Worm (Caenorhabditis elegans) whole organism, L4 larva: ENCODE data around the gene skr-21.

ENCODE experiments used
- F10B5.3 ChIP-seq: sonication (generic microtip); optimal IDR thresholded peaks from 2 replicates; lab custom pipeline; 2016; ENCODE audit warnings: mild to moderate bottlenecking, missing genetic modification characterization, missing compliant biosample characterization
- F37D6.2 ChIP-seq: sonication (generic microtip); optimal IDR thresholded peaks from 2 replicates; lab custom pipeline; 2016; ENCODE audit warnings: mild to moderate bottlenecking, missing genetic modification characterization, missing compliant biosample characterization
- R02D3.7 ChIP-seq: fragments of 150-350 bp; sonication (generic microtip); optimal IDR thresholded peaks from 3 replicates; lab custom pipeline; 2014; ENCODE audit warnings: missing biosample characterization, missing genetic modification characterization
- T20F7.1 ChIP-seq: fragments of 200-800 bp; sonication (Bioruptor generic); optimal IDR thresholded peaks from 2 replicates; lab custom pipeline; 2018; ENCODE audit warnings: mild to moderate bottlenecking, missing genetic modification characterization, missing compliant biosample characterization
- Y105C5A.15 ChIP-seq: fragments of 200-800 bp; sonication (Bioruptor generic); IDR thresholded peaks from 2 replicates; pipeline ENCODE4 v1.3.6; 2022; ENCODE audit warnings: missing genetic modification characterization, missing compliant biosample characterization
- Y48G9A.11 ChIP-seq: fragments of 200-800 bp; sonication (Bioruptor generic); IDR thresholded peaks from 2 replicates; pipeline ENCODE4 v1.3.6; 2022; ENCODE audit warnings: missing genetic modification reagents, missing genetic modification characterization, missing compliant biosample characterization
- ZK546.5 ChIP-seq, 2 experiments: sonication (generic microtip); optimal IDR thresholded peaks; 2 replicates each; lab custom pipeline; 2017; ENCODE audit warnings: missing biosample characterization in 2 of 2, missing genetic modification characterization in 2 of 2
- aly-2 ChIP-seq: sonication (generic microtip); optimal IDR thresholded peaks from 2 replicates; lab custom pipeline; 2018; ENCODE audit warnings: missing biosample characterization, missing genetic modification characterization
- attf-4 ChIP-seq: sonication (generic microtip); optimal IDR thresholded peaks from 3 replicates; lab custom pipeline; 2017; ENCODE audit warnings: missing biosample characterization, missing genetic modification characterization
- ceh-32 ChIP-seq: sonication (generic microtip); optimal IDR thresholded peaks from 2 replicates; lab custom pipeline; 2016; ENCODE audit warnings: mild to moderate bottlenecking, missing genetic modification characterization, missing compliant biosample characterization; ENCODE audit not compliant: poor library complexity
- ceh-44 ChIP-seq: fragments of 200-800 bp; sonication (Bioruptor generic); IDR thresholded peaks from 2 replicates; pipeline ENCODE4 v1.3.6; 2022; ENCODE audit warnings: missing genetic modification reagents, missing genetic modification characterization, missing compliant biosample characterization
- cey-2 ChIP-seq: sonication (generic microtip); optimal IDR thresholded peaks from 3 replicates; lab custom pipeline; 2017; ENCODE audit warnings: missing genetic modification characterization, mild to moderate bottlenecking, missing compliant biosample characterization, antibody characterized with exemption, borderline replicate concordance; ENCODE audit not compliant: insufficient read depth
- ctbp-1 ChIP-seq: fragments of 200-800 bp; sonication (Bioruptor generic); IDR thresholded peaks from 2 replicates; pipeline ENCODE4 v1.3.6; 2022; ENCODE audit warnings: missing genetic modification reagents, missing genetic modification characterization, missing compliant biosample characterization
- daf-12 ChIP-seq: fragments of 150-350 bp; optimal IDR thresholded peaks from 2 replicates; lab custom pipeline; 2014; ENCODE audit warnings: missing biosample characterization, missing genetic modification reagents, missing genetic modification characterization
- dve-1 ChIP-seq: sonication (generic microtip); optimal IDR thresholded peaks from 2 replicates; lab custom pipeline; 2017; ENCODE audit warnings: antibody characterized with exemption, mild to moderate bottlenecking, missing genetic modification characterization, missing compliant biosample characterization; ENCODE audit not compliant: insufficient read depth
- fkh-10 ChIP-seq: fragments of 150-350 bp; optimal IDR thresholded peaks from 2 replicates; lab custom pipeline; 2014; ENCODE audit warnings: missing biosample characterization, missing genetic modification reagents, missing genetic modification characterization
- gei-8 ChIP-seq: fragments of 200-800 bp; sonication (Bioruptor generic); optimal IDR thresholded peaks from 2 replicates; lab custom pipeline; 2018; ENCODE audit warnings: mild to moderate bottlenecking, missing genetic modification characterization, missing compliant biosample characterization
- hif-1 ChIP-seq, 2 experiments: sonication (generic microtip); optimal IDR thresholded peaks; 2 replicates each; lab custom pipeline; 2016 to 2017; ENCODE audit warnings: missing compliant biosample characterization in 2 of 2, missing genetic modification characterization in 2 of 2, missing genetic modification reagents in 2 of 2, missing genotype in 2 of 2, mild to moderate bottlenecking in 1 of 2
- hlh-11 ChIP-seq: fragments of 200-800 bp; sonication (Bioruptor generic); optimal IDR thresholded peaks from 2 replicates; lab custom pipeline; 2018; ENCODE audit warnings: mild to moderate bottlenecking, missing genetic modification characterization, missing compliant biosample characterization
- hlh-30 ChIP-seq: sonication (generic microtip); optimal IDR thresholded peaks from 2 replicates; lab custom pipeline; 2017; ENCODE audit warnings: antibody characterized with exemption, mild to moderate bottlenecking, missing genetic modification characterization, missing compliant biosample characterization; ENCODE audit not compliant: insufficient read depth
- hmg-1.1 ChIP-seq: fragments of 200-800 bp; sonication (Bioruptor generic); IDR thresholded peaks from 2 replicates; pipeline ENCODE4 v1.3.6; 2022; ENCODE audit warnings: missing genetic modification reagents, missing genetic modification characterization, missing compliant biosample characterization
- lim-7 ChIP-seq: fragments of 200-800 bp; sonication (Bioruptor generic); IDR thresholded peaks from 2 replicates; pipeline ENCODE4 v1.3.6; 2022; ENCODE audit warnings: missing genetic modification characterization, missing compliant biosample characterization
- lin-29 ChIP-seq: fragments of 200-800 bp; sonication (Bioruptor generic); IDR thresholded peaks from 2 replicates; pipeline ENCODE4 v1.3.6; 2022; ENCODE audit warnings: missing genetic modification reagents, missing genetic modification characterization, missing compliant biosample characterization
- lin-38 ChIP-seq: fragments of 200-800 bp; sonication (Bioruptor generic); IDR thresholded peaks from 2 replicates; pipeline ENCODE4 v1.3.6; 2022; ENCODE audit warnings: missing genetic modification reagents, missing genetic modification characterization, missing compliant biosample characterization
- lin-39 ChIP-seq: fragments of 150-350 bp; optimal IDR thresholded peaks from 2 replicates; lab custom pipeline; 2014; ENCODE audit warnings: missing biosample characterization, missing genetic modification reagents, missing genetic modification characterization
- lir-3 ChIP-seq: sonication (generic microtip); optimal IDR thresholded peaks from 2 replicates; lab custom pipeline; 2016; ENCODE audit warnings: mild to moderate bottlenecking, missing genetic modification characterization, missing compliant biosample characterization
- madf-5 ChIP-seq, 2 experiments: fragments of 200-800 bp; sonication (Bioruptor generic); IDR thresholded peaks; 2 replicates each; pipeline ENCODE4 v1.3.6; 2022; ENCODE audit warnings: missing compliant biosample characterization in 2 of 2, missing genetic modification characterization in 2 of 2
- madf-9 ChIP-seq: fragments of 200-800 bp; sonication (Bioruptor generic); conservative IDR thresholded peaks from 2 replicates; pipeline ENCODE4 v1.3.6; 2022; ENCODE audit warnings: missing genetic modification reagents, missing genetic modification characterization, missing compliant biosample characterization
- mes-2 ChIP-seq: sonication (generic microtip); optimal IDR thresholded peaks from 2 replicates; lab custom pipeline; 2016; ENCODE audit warnings: missing genotype, mild to moderate bottlenecking, missing genetic modification characterization, missing compliant biosample characterization; ENCODE audit not compliant: poor library complexity, severe bottlenecking
- nhr-111 ChIP-seq: fragments of 200-800 bp; sonication (Bioruptor generic); optimal IDR thresholded peaks from 2 replicates; lab custom pipeline; 2018; ENCODE audit warnings: mild to moderate bottlenecking, missing genetic modification characterization, missing compliant biosample characterization
- nhr-25 ChIP-seq: sonication (generic microtip); optimal IDR thresholded peaks from 2 replicates; lab custom pipeline; 2017; ENCODE audit warnings: missing genetic modification characterization, mild to moderate bottlenecking, missing compliant biosample characterization, antibody characterized with exemption, moderate library complexity, borderline replicate concordance; ENCODE audit not compliant: insufficient read depth
- nhr-48 ChIP-seq: sonication (generic microtip); optimal IDR thresholded peaks from 2 replicates; lab custom pipeline; 2016; ENCODE audit warnings: mild to moderate bottlenecking, missing genetic modification characterization, missing compliant biosample characterization
- nhr-6 ChIP-seq: fragments of 150-350 bp; optimal IDR thresholded peaks from 2 replicates; lab custom pipeline; 2014; ENCODE audit warnings: missing biosample characterization, missing genetic modification characterization
- nhr-77 ChIP-seq: fragments of 150-350 bp; optimal IDR thresholded peaks from 2 replicates; lab custom pipeline; 2014; ENCODE audit warnings: missing biosample characterization, missing genetic modification characterization
- php-3 ChIP-seq: fragments of 200-800 bp; sonication (Bioruptor generic); IDR thresholded peaks from 2 replicates; pipeline ENCODE4 v1.3.6; 2022; ENCODE audit warnings: missing genetic modification reagents, missing genetic modification characterization, missing compliant biosample characterization
- rbr-2 ChIP-seq: sonication (generic microtip); optimal IDR thresholded peaks from 2 replicates; lab custom pipeline; 2016; ENCODE audit warnings: missing genotype, missing genetic modification characterization, missing compliant biosample characterization
- saeg-2 ChIP-seq: fragments of 200-800 bp; sonication (Bioruptor generic); IDR thresholded peaks from 2 replicates; pipeline ENCODE4 v1.3.6; 2022; ENCODE audit warnings: missing genetic modification reagents, missing genetic modification characterization, missing compliant biosample characterization
- sdz-12 ChIP-seq: fragments of 200-800 bp; sonication (Bioruptor generic); optimal IDR thresholded peaks from 2 replicates; lab custom pipeline; 2018; ENCODE audit warnings: mild to moderate bottlenecking, missing genetic modification characterization, missing compliant biosample characterization
- set-16 ChIP-seq: fragments of 200-800 bp; sonication (Bioruptor generic); IDR thresholded peaks from 2 replicates; pipeline ENCODE4 v1.3.6; 2022; ENCODE audit warnings: missing genetic modification reagents, missing genetic modification characterization, missing compliant biosample characterization
- snpc-1.2 ChIP-seq: fragments of 200-800 bp; sonication (Bioruptor generic); IDR thresholded peaks from 2 replicates; pipeline ENCODE4 v1.3.6; 2022; ENCODE audit warnings: missing genetic modification reagents, missing genetic modification characterization, missing compliant biosample characterization
- spr-3 ChIP-seq: fragments of 200-800 bp; sonication (Bioruptor generic); optimal IDR thresholded peaks from 2 replicates; lab custom pipeline; 2018; ENCODE audit warnings: mild to moderate bottlenecking, missing genetic modification characterization, missing compliant biosample characterization
- tag-97 ChIP-seq: fragments of 200-800 bp; sonication (Bioruptor generic); IDR thresholded peaks from 2 replicates; pipeline ENCODE4 v1.3.6; 2022; ENCODE audit warnings: missing genetic modification characterization, missing compliant biosample characterization
- tra-1 ChIP-seq: fragments of 200-800 bp; sonication (Bioruptor generic); IDR thresholded peaks from 2 replicates; pipeline ENCODE4 v1.3.6; 2022; ENCODE audit warnings: missing genetic modification reagents, missing genetic modification characterization, missing compliant biosample characterization
- unc-62 ChIP-seq, 3 experiments: fragments of 150-350 bp in 1 of 3; sonication (generic microtip); optimal IDR thresholded peaks in 2 of 3; peaks in 1 of 3; 1 replicate in 1 of 3; 2 replicates in 2 of 3; lab custom pipeline; 2014 to 2017; ENCODE audit warnings: missing biosample characterization in 3 of 3, missing genetic modification characterization in 3 of 3, missing genetic modification reagents in 3 of 3, missing genotype in 1 of 3
- vab-7 ChIP-seq: fragments of 200-800 bp; sonication (Bioruptor generic); IDR thresholded peaks from 2 replicates; pipeline ENCODE4 v1.3.6; 2022; ENCODE audit warnings: missing genetic modification reagents, missing genetic modification characterization, missing compliant biosample characterization
- zag-1 ChIP-seq: fragments of 150-350 bp; optimal IDR thresholded peaks from 2 replicates; lab custom pipeline; 2014; ENCODE audit warnings: missing biosample characterization, missing genetic modification characterization
- zip-11 ChIP-seq: fragments of 200-800 bp; sonication (Bioruptor generic); IDR thresholded peaks from 2 replicates; pipeline ENCODE4 v1.3.6; 2022; ENCODE audit warnings: missing genetic modification characterization, missing compliant biosample characterization
- ztf-7 ChIP-seq: fragments of 150-350 bp; optimal IDR thresholded peaks from 2 replicates; lab custom pipeline; 2014; ENCODE audit warnings: missing biosample characterization, missing genetic modification characterization

Gene skr-21

ce11 chrX:13225111-13225905, 1.2 kb downstream of the skr-21 start:
- no peak for TF ChIP-seq zip-11
- TF ChIP-seq hmg-1.1: peak; percentile 17; the same call in 1 of the 2 replicates
- TF ChIP-seq daf-12 (tag; lab: Kevin White, UChicago): no peak
- no peak for TF ChIP-seq saeg-2
- TF ChIP-seq ceh-32 (tag; lab: Kevin White, UChicago): no peak
- peak; percentile 55 for TF ChIP-seq hlh-11
- no peak for TF ChIP-seq nhr-77 (tag; lab: Kevin White, UChicago)
- TF ChIP-seq set-16 (GFP tag; lab: Robert Waterston, UW): no peak
- no peak for TF ChIP-seq lin-29 (GFP tag; lab: Robert Waterston, UW)
- peak in 1 of 2 experiments; percentile 26 for TF ChIP-seq hif-1 (tag; optimal IDR thresholded peaks at IDR 0.05; lab: Kevin White, UChicago)
- no peak for TF ChIP-seq rbr-2
- TF ChIP-seq nhr-25 (tag; lab: Kevin White, UChicago): no peak
- no peak for TF ChIP-seq snpc-1.2 (GFP tag; lab: Robert Waterston, UW)
- TF ChIP-seq madf-9 (GFP tag; lab: Robert Waterston, UW): no peak
- no peak for TF ChIP-seq attf-4 (tag; lab: Kevin White, UChicago)
- no peak for TF ChIP-seq spr-3 (GFP tag; lab: Kevin White, UChicago)
- TF ChIP-seq T20F7.1 (GFP tag; lab: Kevin White, UChicago): no peak
- TF ChIP-seq sdz-12 (GFP tag; lab: Kevin White, UChicago): no peak
- TF ChIP-seq fkh-10 (GFP tag; lab: Kevin White, UChicago): no peak
- no peak for TF ChIP-seq F10B5.3 (tag; lab: Kevin White, UChicago)
- no peak for TF ChIP-seq R02D3.7 (tag; lab: Kevin White, UChicago)
- TF ChIP-seq hlh-30: peak; percentile 90
- no peak for TF ChIP-seq lir-3
- TF ChIP-seq madf-5 (GFP tag; IDR thresholded peaks at IDR 0.05; lab: Robert Waterston, UW): no peak
- TF ChIP-seq ztf-7 (tag; lab: Kevin White, UChicago): no peak
- no peak for TF ChIP-seq lin-38 (GFP tag; lab: Robert Waterston, UW)
- no peak for TF ChIP-seq aly-2 (tag; lab: Kevin White, UChicago)
- TF ChIP-seq dve-1 (tag; lab: Kevin White, UChicago): peak; percentile 32
- TF ChIP-seq unc-62 (GFP tag; optimal IDR thresholded peaks at IDR 0.05 in 1 of 2; lab: Kevin White, UChicago): peak in 1 of 2 experiments; percentile 93
- no peak for TF ChIP-seq unc-62 (tag; optimal IDR thresholded peaks at IDR 0.05; lab: Kevin White, UChicago)
- no peak for TF ChIP-seq ctbp-1
- no peak for TF ChIP-seq Y48G9A.11 (GFP tag; lab: Robert Waterston, UW)
- no peak for TF ChIP-seq gei-8 (GFP tag; lab: Kevin White, UChicago)
- TF ChIP-seq nhr-48 (tag; lab: Kevin White, UChicago): no peak
- TF ChIP-seq ZK546.5 (tag; optimal IDR thresholded peaks at IDR 0.05; lab: Kevin White, UChicago): no peak
- TF ChIP-seq Y105C5A.15 (GFP tag; lab: Robert Waterston, UW): no peak
- TF ChIP-seq tra-1 (GFP tag; lab: Robert Waterston, UW): no peak
- no peak for TF ChIP-seq vab-7
- TF ChIP-seq mes-2 (tag; lab: Kevin White, UChicago): peak; percentile 61
- TF ChIP-seq php-3 (GFP tag; lab: Robert Waterston, UW): 0 out of 2 replicates have a peak, but pooled peaks have one; percentile 33
- no peak for TF ChIP-seq tag-97 (GFP tag; lab: Robert Waterston, UW)
- peak; percentile 40 for TF ChIP-seq nhr-6 (tag; lab: Kevin White, UChicago)
- TF ChIP-seq ceh-44 (GFP tag; lab: Robert Waterston, UW): no peak
- TF ChIP-seq zag-1 (tag; lab: Kevin White, UChicago): no peak
- TF ChIP-seq lin-39 (tag; lab: Kevin White, UChicago): no peak
- no peak for TF ChIP-seq F37D6.2 (tag; lab: Kevin White, UChicago)
- no peak for TF ChIP-seq lim-7 (GFP tag; lab: Robert Waterston, UW)
- no peak for TF ChIP-seq nhr-111 (GFP tag; lab: Kevin White, UChicago)
- TF ChIP-seq cey-2 (tag; lab: Kevin White, UChicago): no peak
